Worm (Caenorhabditis elegans) whole organism, mixed stage, embryonic: ENCODE data around the gene pad-2.

Source experiments
- blmp-1 ChIP-seq: fragments of 150-350 bp; optimal IDR thresholded peaks from 2 replicates; lab custom pipeline; 2014; ENCODE audit warnings: missing biosample characterization, missing genetic modification characterization
- ces-1 ChIP-seq: fragments of 150-350 bp; optimal IDR thresholded peaks from 2 replicates; lab custom pipeline; 2014; ENCODE audit warnings: missing biosample characterization, missing genetic modification reagents, missing genetic modification characterization
- drap-1 ChIP-seq: fragments of 200-800 bp; sonication (Bioruptor generic); optimal IDR thresholded peaks from 3 replicates; lab custom pipeline; 2018; ENCODE audit warnings: mild to moderate bottlenecking, missing genetic modification characterization, missing compliant biosample characterization
- elt-1 ChIP-seq: sonication (generic microtip); optimal IDR thresholded peaks from 2 replicates; lab custom pipeline; 2017; ENCODE audit warnings: missing genetic modification characterization, mild to moderate bottlenecking, missing compliant biosample characterization, antibody characterized with exemption, moderate library complexity, borderline replicate concordance; ENCODE audit not compliant: insufficient read depth
- elt-3 ChIP-seq: fragments of 150-350 bp; optimal IDR thresholded peaks from 2 replicates; lab custom pipeline; 2014; ENCODE audit warnings: missing biosample characterization, missing genetic modification characterization
- hlh-1 ChIP-seq: fragments of 150-350 bp; optimal IDR thresholded peaks from 2 replicates; lab custom pipeline; 2014; ENCODE audit warnings: missing biosample characterization, missing genetic modification reagents, missing genetic modification characterization
- lin-13 ChIP-seq: fragments of 150-350 bp; optimal IDR thresholded peaks from 2 replicates; lab custom pipeline; 2014; ENCODE audit warnings: missing biosample characterization, missing genetic modification characterization
- lin-32 ChIP-seq: fragments of 200-800 bp; sonication (Bioruptor generic); optimal IDR thresholded peaks from 2 replicates; lab custom pipeline; 2018; ENCODE audit warnings: mild to moderate bottlenecking, missing genetic modification characterization, missing compliant biosample characterization
- nhr-12 ChIP-seq: fragments of 150-350 bp; optimal IDR thresholded peaks from 2 replicates; lab custom pipeline; 2014; ENCODE audit warnings: missing biosample characterization, missing genetic modification characterization
- nhr-28 ChIP-seq: fragments of 150-350 bp; optimal IDR thresholded peaks from 2 replicates; lab custom pipeline; 2014; ENCODE audit warnings: missing biosample characterization, missing genetic modification characterization
- unc-62 ChIP-seq: fragments of 150-350 bp; optimal IDR thresholded peaks from 2 replicates; lab custom pipeline; 2014; ENCODE audit warnings: missing biosample characterization, missing genetic modification reagents, missing genetic modification characterization
- zip-8 ChIP-seq: fragments of 150-350 bp; optimal IDR thresholded peaks from 2 replicates; lab custom pipeline; 2014; ENCODE audit warnings: missing biosample characterization, missing genetic modification characterization

ce11 chrIII:10231641-10232040, 47.3 kb upstream of the pad-2 start:
- TF ChIP-seq ces-1 = no peak
- TF ChIP-seq elt-3 = no peak
- no peak for TF ChIP-seq unc-62 (GFP tag; lab: Kevin White, UChicago)
- TF ChIP-seq hlh-1 = no peak
- TF ChIP-seq lin-13 (tag; lab: Kevin White, UChicago) = no peak
- TF ChIP-seq drap-1 (GFP tag; lab: Kevin White, UChicago) = no peak
- no peak for TF ChIP-seq elt-1
- no peak for TF ChIP-seq lin-32
- no peak for TF ChIP-seq zip-8 (tag; lab: Kevin White, UChicago)
- no peak for TF ChIP-seq nhr-12 (tag; lab: Kevin White, UChicago)
- no peak for TF ChIP-seq blmp-1 (tag; lab: Kevin White, UChicago)
- no peak for TF ChIP-seq nhr-28 (tag; lab: Kevin White, UChicago)
